Worm (Caenorhabditis elegans) whole organism, midembryonic: ENCODE results near the gene unc-49.

ENCODE experiments used
- T22C8.4 ChIP-seq: fragments of 200-800 bp; sonication (Bioruptor generic); IDR thresholded peaks from 2 replicates; pipeline ENCODE4 v1.3.6; 2022; ENCODE audit warnings: missing genetic modification characterization, missing compliant biosample characterization
- cog-1 ChIP-seq: sonication (generic microtip); optimal IDR thresholded peaks from 2 replicates; lab custom pipeline; 2016; ENCODE audit warnings: missing genetic modification characterization, missing compliant biosample characterization
- flt-1 ChIP-seq: fragments of 200-800 bp; sonication (Bioruptor generic); IDR thresholded peaks from 2 replicates; pipeline ENCODE4 v1.3.6; 2022; ENCODE audit warnings: missing genetic modification characterization, missing compliant biosample characterization
- klf-2 ChIP-seq: fragments of 200-800 bp; sonication (Bioruptor generic); conservative IDR thresholded peaks from 2 replicates; pipeline ENCODE4 v1.3.6; 2022; ENCODE audit warnings: missing genetic modification reagents, missing genetic modification characterization, missing compliant biosample characterization
- med-1 ChIP-seq: sonication (generic microtip); optimal IDR thresholded peaks from 2 replicates; lab custom pipeline; 2017; ENCODE audit warnings: missing genetic modification characterization, mild to moderate bottlenecking, missing compliant biosample characterization, antibody characterized with exemption, missing genetic modification reagents; ENCODE audit not compliant: insufficient read depth
- ref-1 ChIP-seq: fragments of 200-800 bp; sonication (Bioruptor generic); conservative IDR thresholded peaks from 2 replicates; pipeline ENCODE4 v1.3.6; 2022; ENCODE audit warnings: missing genetic modification reagents, missing genetic modification characterization, missing compliant biosample characterization
- tab-1 ChIP-seq: fragments of 200-800 bp; sonication (Bioruptor generic); IDR thresholded peaks from 2 replicates; pipeline ENCODE4 v1.3.6; 2022; ENCODE audit warnings: missing genetic modification characterization, missing compliant biosample characterization
- ztf-23 ChIP-seq: fragments of 200-800 bp; sonication (Bioruptor generic); IDR thresholded peaks from 2 replicates; pipeline ENCODE4 v1.3.6; 2022; ENCODE audit warnings: missing genetic modification reagents, missing genetic modification characterization, missing compliant biosample characterization
- ztf-29 ChIP-seq: fragments of 200-800 bp; sonication (Bioruptor generic); IDR thresholded peaks from 2 replicates; pipeline ENCODE4 v1.3.6; 2022; ENCODE audit warnings: missing genetic modification reagents, missing genetic modification characterization, missing compliant biosample characterization

DNA sequence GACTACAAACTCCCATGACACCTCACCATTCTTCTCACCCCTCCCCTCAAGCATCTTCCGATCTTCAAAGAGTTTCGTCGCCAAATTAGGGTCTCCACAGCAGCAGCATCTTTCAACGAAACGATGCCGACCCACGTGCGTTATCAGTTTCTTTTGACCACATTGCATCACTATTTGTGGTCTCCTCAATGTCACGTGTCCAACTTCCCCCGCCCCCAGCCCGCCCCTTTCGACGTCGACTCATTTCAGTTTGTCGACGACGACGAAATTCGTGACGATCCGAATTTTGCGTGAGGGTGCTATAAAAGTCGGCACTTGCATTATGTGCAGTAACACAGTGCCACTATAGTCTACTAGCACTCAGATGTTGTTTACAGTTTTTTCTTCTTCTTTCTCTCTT lies 13.6 kb downstream of the unc-49 start:
- no peak for TF ChIP-seq klf-2 (GFP tag; lab: Robert Waterston, UW)
- TF ChIP-seq cog-1, result no peak
- TF ChIP-seq med-1 (GFP tag; lab: Kevin White, UChicago), result no peak
- TF ChIP-seq flt-1 (GFP tag; lab: Robert Waterston, UW), result no peak
- TF ChIP-seq ref-1 (GFP tag; lab: Robert Waterston, UW), result no peak
- no peak for TF ChIP-seq ztf-23
- TF ChIP-seq tab-1, result no peak
- no peak for TF ChIP-seq T22C8.4 (GFP tag; lab: Robert Waterston, UW)
- no peak for TF ChIP-seq ztf-29
